Fruit fly (Drosophila melanogaster) whole organism, embryonic: ENCODE results near the gene CG31038.

Experiments used
- CG16779 ChIP-seq: fragments of 200-800 bp; sonication (Bioruptor generic); IDR thresholded peaks from 2 replicates; pipeline ENCODE4 v1.3.6; 2022; ENCODE audit warnings: missing biosample characterization, missing genetic modification characterization
- CG2116 ChIP-seq: fragments of 200-800 bp; sonication (Bioruptor generic); optimal IDR thresholded peaks from 3 replicates; lab custom pipeline; 2018; ENCODE audit warnings: missing biosample characterization, mild to moderate bottlenecking, missing genetic modification characterization
- CG32772 ChIP-seq: fragments of 200-800 bp; sonication (Bioruptor generic); IDR thresholded peaks from 2 replicates; pipeline ENCODE4 v1.3.6; 2022; ENCODE audit warnings: missing biosample characterization, missing genetic modification characterization
- CG5953 ChIP-seq: fragments of 200-800 bp; sonication (Bioruptor generic); IDR thresholded peaks from 2 replicates; pipeline ENCODE4 v1.3.6; 2022; ENCODE audit warnings: missing biosample characterization, missing genetic modification characterization
- btn ChIP-seq: fragments of 200-800 bp; sonication (Bioruptor generic); optimal IDR thresholded peaks from 2 replicates; lab custom pipeline; 2016; ENCODE audit warnings: missing biosample characterization, missing genetic modification characterization
- chn ChIP-seq: fragments of 200-800 bp; sonication (Bioruptor generic); optimal IDR thresholded peaks from 2 replicates; lab custom pipeline; 2016; ENCODE audit warnings: missing biosample characterization, missing genetic modification characterization
- so ChIP-seq: fragments of 200-800 bp; sonication (Bioruptor generic); IDR thresholded peaks from 3 replicates; pipeline ENCODE4 v1.3.6; 2022; ENCODE audit warnings: missing biosample characterization, missing genetic modification characterization

- TF ChIP-seq so (GFP tag; lab: Robert Waterston, UW) (no peak), btn (no peak), CG16779 (GFP tag; lab: Robert Waterston, UW) (no peak), CG2116 (GFP tag; lab: Kevin White, UChicago) (no peak), chn (no peak), CG5953 (no peak), CG32772 (GFP tag; lab: Robert Waterston, UW) (no peak)
Measured at dm6 chr3R:29920189-29920588, 43.3 kb downstream of the CG31038 start, which contains the start of gene trp.
